Fruit fly (Drosophila melanogaster): Measurements from ENCODE around the gene CG34355.

CG34355 gene

DNA sequence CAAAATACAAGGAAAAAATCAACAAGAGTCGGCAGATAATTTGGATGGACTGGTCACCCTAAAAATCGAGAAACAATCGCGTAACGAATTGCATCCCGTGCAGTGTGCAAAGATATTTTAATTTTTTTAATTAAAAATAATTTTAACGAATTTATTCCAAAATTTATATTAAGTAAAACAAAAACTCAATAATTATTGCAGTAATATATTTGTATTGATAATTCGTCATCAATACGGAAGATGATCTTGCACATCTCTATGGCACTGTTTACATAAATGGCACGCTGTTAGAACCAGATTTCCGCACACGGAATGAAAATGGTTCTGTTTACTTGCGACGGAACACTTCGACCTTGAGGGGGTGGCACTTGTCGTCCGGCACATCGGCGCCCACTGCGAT is 30.9 kb upstream of the CG34355 start, which contains the start of gene tst (continued):
- peak; percentile 90 for TF ChIP-seq CG10979 (tag; optimal IDR thresholded peaks at IDR 0.05)
- TF ChIP-seq ATbp (GFP tag; optimal IDR thresholded peaks at IDR 0.05), result peak; percentile 85
- TF ChIP-seq Trl (optimal IDR thresholded peaks at IDR 0.05), result no peak
- TF ChIP-seq Trl (GFP tag; optimal IDR thresholded peaks at IDR 0.05), result peak; percentile 35
- no peak for TF ChIP-seq btn (GFP tag; optimal IDR thresholded peaks at IDR 0.05)
- peak; percentile 75 for TF ChIP-seq D19B (GFP tag; optimal IDR thresholded peaks at IDR 0.05)
- no peak for TF ChIP-seq bbx (GFP tag; IDR thresholded peaks at IDR 0.05; ENCODE audit: partially characterized antibody)
- TF ChIP-seq h (optimal IDR thresholded peaks at IDR 0.05), result no peak
- TF ChIP-seq CG15479 (GFP tag; optimal IDR thresholded peaks at IDR 0.05), result no peak
- peak; percentile 25 for TF ChIP-seq Antp (GFP tag; optimal IDR thresholded peaks at IDR 0.05)
- TF ChIP-seq nerfin-1 (tag; optimal IDR thresholded peaks at IDR 0.05), result peak; percentile 79
- peak; percentile 67; the same call in 1 of the 2 replicates for TF ChIP-seq sens-2 (GFP tag; IDR thresholded peaks at IDR 0.05)
- no peak for TF ChIP-seq abd-A (tag; optimal IDR thresholded peaks at IDR 0.05)
- peak; percentile 78 for TF ChIP-seq CG18619 (GFP tag; optimal IDR thresholded peaks at IDR 0.05)
- no peak for TF ChIP-seq CG17186 (GFP tag; optimal IDR thresholded peaks at IDR 0.05)
- TF ChIP-seq CG16863 (GFP tag; optimal IDR thresholded peaks at IDR 0.05), result peak; percentile 24
- TF ChIP-seq Awh (GFP tag; IDR thresholded peaks at IDR 0.05), result peak; percentile 91
- TF ChIP-seq CG6854 (GFP tag; optimal IDR thresholded peaks at IDR 0.05), result no peak
- no peak for TF ChIP-seq nerfin-2 (GFP tag; IDR thresholded peaks at IDR 0.05; ENCODE audit: partially characterized antibody)
- TF ChIP-seq Xrp1 (GFP tag; IDR thresholded peaks at IDR 0.05), result peak; percentile 98
- TF ChIP-seq CG8765 (GFP tag; IDR thresholded peaks at IDR 0.05), result peak; percentile 93
- TF ChIP-seq pum (GFP tag; optimal IDR thresholded peaks at IDR 0.05), result peak; percentile 53
- no peak for TF ChIP-seq CG6791 (GFP tag; IDR thresholded peaks at IDR 0.05; ENCODE audit: partially characterized antibody)
- peak; percentile 96 for TF ChIP-seq Dbx (GFP tag; IDR thresholded peaks at IDR 0.05)
- TF ChIP-seq sim (GFP tag; IDR thresholded peaks at IDR 0.05), result peak; percentile 88; the same call in 1 of the 2 replicates
- TF ChIP-seq ci (GFP tag; IDR thresholded peaks at IDR 0.05), result peak; percentile 91
- peak; percentile 91 for TF ChIP-seq NfI (GFP tag; optimal IDR thresholded peaks at IDR 0.05)
- peak; percentile 74 for TF ChIP-seq kay (GFP tag; optimal IDR thresholded peaks at IDR 0.05)
- peak; percentile 7 for TF ChIP-seq kni (GFP tag; optimal IDR thresholded peaks at IDR 0.05)
- peak; percentile 59; the same call in 1 of the 3 replicates for TF ChIP-seq z (GFP tag; IDR thresholded peaks at IDR 0.05)
- peak; percentile 97 for TF ChIP-seq HLH3B (GFP tag; IDR thresholded peaks at IDR 0.05)
- peak; percentile 92 for TF ChIP-seq CG13424 (tag; optimal IDR thresholded peaks at IDR 0.05)
- no peak for TF ChIP-seq sd (tag; optimal IDR thresholded peaks at IDR 0.05)
- TF ChIP-seq Oli (tag; optimal IDR thresholded peaks at IDR 0.05), result peak; percentile 87
- peak; percentile 98 for TF ChIP-seq al (GFP tag; IDR thresholded peaks at IDR 0.05)
- peak; percentile 88 for TF ChIP-seq Sox100B (GFP tag; optimal IDR thresholded peaks at IDR 0.05)
- peak; percentile 80 for TF ChIP-seq salm (tag; optimal IDR thresholded peaks at IDR 0.05)
- peak; percentile 95 for TF ChIP-seq CG17361 (GFP tag; IDR thresholded peaks at IDR 0.05)
- TF ChIP-seq Side (GFP tag; optimal IDR thresholded peaks at IDR 0.05), result no peak
- TF ChIP-seq NC2β (GFP tag; optimal IDR thresholded peaks at IDR 0.05), result no peak
- TF ChIP-seq Dip2 (GFP tag; IDR thresholded peaks at IDR 0.05), result peak; percentile 48
- peak; percentile 97 for TF ChIP-seq CG31441 (GFP tag; IDR thresholded peaks at IDR 0.05)
- TF ChIP-seq gcm2 (GFP tag; optimal IDR thresholded peaks at IDR 0.05), result peak; percentile 39
- peak; percentile 81 for TF ChIP-seq cato (GFP tag; optimal IDR thresholded peaks at IDR 0.05; ENCODE audit: borderline replicate concordance)
- TF ChIP-seq CG33557 (GFP tag; optimal IDR thresholded peaks at IDR 0.05), result peak; percentile 73
- TF ChIP-seq pnt (GFP tag; optimal IDR thresholded peaks at IDR 0.05), result peak; percentile 53
- peak; percentile 94 for TF ChIP-seq ind (GFP tag; optimal IDR thresholded peaks at IDR 0.05)
- TF ChIP-seq Max (GFP tag; optimal IDR thresholded peaks at IDR 0.05), result peak; percentile 82
- peak; percentile 98 for TF ChIP-seq Rfx (GFP tag; IDR thresholded peaks at IDR 0.05)
- peak; percentile 94 for TF ChIP-seq CG13775 (GFP tag; optimal IDR thresholded peaks at IDR 0.05)
- TF ChIP-seq jigr1 (GFP tag; IDR thresholded peaks at IDR 0.05), result peak; percentile 92
- TF ChIP-seq tup (GFP tag; optimal IDR thresholded peaks at IDR 0.05), result peak; percentile 74

All from whole organism, embryonic.